Fruit fly (Drosophila melanogaster): ENCODE results near the gene CG6495.

Gene CG6495

DNA sequence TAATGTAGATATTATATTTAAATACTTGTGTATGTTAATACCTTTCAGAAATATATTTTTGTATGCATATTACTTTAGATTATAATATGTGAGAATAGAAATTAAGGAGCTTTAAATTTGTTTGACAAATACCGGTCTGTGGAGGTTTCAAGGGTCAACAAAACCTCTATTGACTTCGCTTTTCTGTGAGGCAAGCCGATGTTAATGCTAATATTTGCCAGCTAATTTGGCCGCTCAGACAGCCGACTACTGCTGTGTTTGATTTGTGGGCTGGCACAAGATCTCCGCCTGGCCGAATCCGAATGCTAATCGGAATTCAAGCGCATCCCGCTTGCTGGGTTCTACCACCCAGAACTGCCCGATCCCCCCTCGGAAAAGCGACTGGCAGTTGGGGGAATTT, 6.3 kb upstream of the CG6495 start (continued):
- 0 out of 2 replicates have a peak, but pooled peaks have one; percentile 7 for TF ChIP-seq ara (GFP tag; IDR thresholded peaks at IDR 0.05)
- no peak for TF ChIP-seq BtbVII (GFP tag; optimal IDR thresholded peaks at IDR 0.05)
- TF ChIP-seq ash1 (GFP tag; optimal IDR thresholded peaks at IDR 0.05), result no peak
- no peak for TF ChIP-seq CG6683 (GFP tag; optimal IDR thresholded peaks at IDR 0.05)
- TF ChIP-seq fd3F (GFP tag; optimal IDR thresholded peaks at IDR 0.05), result peak; percentile 11
- TF ChIP-seq CG7987 (GFP tag; optimal IDR thresholded peaks at IDR 0.05), result no peak
- no peak for TF ChIP-seq Fer2 (tag; optimal IDR thresholded peaks at IDR 0.05)
- no peak for TF ChIP-seq fd96Cb (tag; optimal IDR thresholded peaks at IDR 0.05)
- TF ChIP-seq Chrac-16 (GFP tag; optimal IDR thresholded peaks at IDR 0.05), result no peak
- TF ChIP-seq CG7839 (tag; optimal IDR thresholded peaks at IDR 0.05), result peak; percentile 7
- 0 out of 3 replicates have a peak, but pooled peaks have one; percentile 8 for TF ChIP-seq otp (GFP tag; IDR thresholded peaks at IDR 0.05)
- TF ChIP-seq CG7556 (GFP tag; optimal IDR thresholded peaks at IDR 0.05), result no peak
- no peak for TF ChIP-seq amos (GFP tag; IDR thresholded peaks at IDR 0.05; ENCODE audit: partially characterized antibody)
- no peak for TF ChIP-seq CG7745 (tag; optimal IDR thresholded peaks at IDR 0.05)
- no peak for TF ChIP-seq CG1233 (GFP tag; optimal IDR thresholded peaks at IDR 0.05)
- TF ChIP-seq pan (optimal IDR thresholded peaks at IDR 0.05), result no peak
- TF ChIP-seq pan (GFP tag; optimal IDR thresholded peaks at IDR 0.05 in 1 of 2, IDR thresholded peaks at IDR 0.05 in 1 of 2), result peak in 1 of 2 experiments; percentile 27
- TF ChIP-seq CG10979 (tag; optimal IDR thresholded peaks at IDR 0.05), result no peak
- 0 out of 2 replicates have a peak, but pooled peaks have one; percentile 6 for TF ChIP-seq sob (GFP tag; IDR thresholded peaks at IDR 0.05)
- TF ChIP-seq unc-4 (GFP tag; IDR thresholded peaks at IDR 0.05; ENCODE audit: partially characterized antibody), result no peak
- no peak for TF ChIP-seq CG32767 (GFP tag; IDR thresholded peaks at IDR 0.05)
- TF ChIP-seq Atf6 (GFP tag; IDR thresholded peaks at IDR 0.05), result 0 out of 2 replicates have a peak, but pooled peaks have one; percentile 29
- no peak for TF ChIP-seq run (tag; optimal IDR thresholded peaks at IDR 0.05)
- no peak for TF ChIP-seq pfk (GFP tag; optimal IDR thresholded peaks at IDR 0.05)
- no peak for TF ChIP-seq toy (GFP tag; IDR thresholded peaks at IDR 0.05)
- no peak for TF ChIP-seq D19B (GFP tag; optimal IDR thresholded peaks at IDR 0.05)

dm6 chr2L:10756049-10756448, 4.9 kb upstream of the CG6495 start, which contains the start of gene CG17124:
Gene CG17124 (minus strand): TSS chr2L:10756325.
- no peak for TF ChIP-seq tup (GFP tag; optimal IDR thresholded peaks at IDR 0.05)
- no peak for TF ChIP-seq CG9932 (GFP tag; IDR thresholded peaks at IDR 0.05)
- no peak for TF ChIP-seq shn (GFP tag; optimal IDR thresholded peaks at IDR 0.05)
- peak; percentile 4 for TF ChIP-seq CG13624 (GFP tag; optimal IDR thresholded peaks at IDR 0.05)
- TF ChIP-seq pum (GFP tag; optimal IDR thresholded peaks at IDR 0.05), result no peak
- TF ChIP-seq CG11504 (tag; optimal IDR thresholded peaks at IDR 0.05), result peak; percentile 25
- TF ChIP-seq slou (GFP tag; optimal IDR thresholded peaks at IDR 0.05), result no peak
- TF ChIP-seq pan (optimal IDR thresholded peaks at IDR 0.05), result no peak
- TF ChIP-seq pan (GFP tag; optimal IDR thresholded peaks at IDR 0.05 in 1 of 2, IDR thresholded peaks at IDR 0.05 in 1 of 2), result peak in 1 of 2 experiments; percentile 48
- TF ChIP-seq gfzf (GFP tag; optimal IDR thresholded peaks at IDR 0.05), result no peak
- no peak for TF ChIP-seq Dad (GFP tag; optimal IDR thresholded peaks at IDR 0.05)
- TF ChIP-seq ewg (GFP tag; optimal IDR thresholded peaks at IDR 0.05), result no peak
- TF ChIP-seq nau (GFP tag; optimal IDR thresholded peaks at IDR 0.05), result peak; percentile 54
- no peak for TF ChIP-seq CG2875 (GFP tag; optimal IDR thresholded peaks at IDR 0.05)
- TF ChIP-seq CG10274 (GFP tag; optimal IDR thresholded peaks at IDR 0.05), result no peak
- no peak for TF ChIP-seq twi (tag; optimal IDR thresholded peaks at IDR 0.05)
- TF ChIP-seq NfI (GFP tag; optimal IDR thresholded peaks at IDR 0.05), result peak; percentile 30
- TF ChIP-seq CG4424 (GFP tag; optimal IDR thresholded peaks at IDR 0.05), result no peak
- no peak for TF ChIP-seq CG12236 (GFP tag; optimal IDR thresholded peaks at IDR 0.05)
- no peak for TF ChIP-seq cwo (GFP tag; optimal IDR thresholded peaks at IDR 0.05)
- no peak for TF ChIP-seq CG7928 (GFP tag; optimal IDR thresholded peaks at IDR 0.05)
- TF ChIP-seq Lpt (GFP tag; optimal IDR thresholded peaks at IDR 0.05), result no peak
- no peak for TF ChIP-seq CG8359 (GFP tag; optimal IDR thresholded peaks at IDR 0.05; ENCODE audit: borderline replicate concordance)
- no peak for TF ChIP-seq jumu (GFP tag; optimal IDR thresholded peaks at IDR 0.05)
- no peak for TF ChIP-seq fd102C (GFP tag; optimal IDR thresholded peaks at IDR 0.05)
- TF ChIP-seq gce (GFP tag; IDR thresholded peaks at IDR 0.05), result 0 out of 3 replicates have a peak, but pooled peaks have one; percentile 12
- no peak for TF ChIP-seq Camta (GFP tag; optimal IDR thresholded peaks at IDR 0.05)
